Worm (Caenorhabditis elegans): ENCODE data around the gene srz-82.

srz-82 gene

DNA sequence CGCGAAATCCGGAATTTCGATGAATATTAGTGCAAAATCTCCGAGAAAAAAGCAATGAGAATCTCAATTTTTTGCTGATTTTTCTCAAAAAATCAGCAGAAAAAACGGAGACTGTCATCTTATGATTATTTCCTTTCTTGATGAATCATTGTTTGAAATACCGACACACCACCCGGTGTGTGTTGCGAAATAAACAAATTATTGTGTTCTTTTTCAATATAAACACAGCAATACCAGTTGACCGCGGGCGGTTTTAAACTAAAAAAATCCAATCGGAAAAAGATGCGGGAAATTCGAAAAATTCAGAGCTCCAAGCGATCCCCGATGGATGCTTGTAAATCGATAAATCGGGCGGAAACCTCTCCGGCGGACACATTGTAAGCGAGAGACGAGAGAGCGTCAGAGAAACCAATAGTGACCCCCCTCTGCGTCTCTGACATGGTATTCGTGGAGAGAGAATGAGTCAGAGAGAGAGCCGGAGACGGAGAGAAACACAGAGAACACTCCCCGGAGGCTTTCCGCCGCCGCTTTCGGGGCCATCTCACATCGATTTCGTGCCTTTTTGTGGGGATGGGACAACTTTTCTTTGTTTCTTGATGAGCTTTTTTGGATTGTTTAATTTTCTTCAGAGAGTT lies 32.8 kb downstream of the srz-82 start:
- TF ChIP-seq F37B4.10 (GFP tag; IDR thresholded peaks at IDR 0.05) (no peak), attf-5 (GFP tag; optimal IDR thresholded peaks at IDR 0.05) (peak; percentile 74), attf-6 (GFP tag; IDR thresholded peaks at IDR 0.05) (no peak), snpc-4 (GFP tag; optimal IDR thresholded peaks at IDR 0.05) (no peak), snpc-4 (tag; optimal IDR thresholded peaks at IDR 0.05) (peak in 1 of 4 experiments; percentile 15), mcd-1 (GFP tag; IDR thresholded peaks at IDR 0.05) (peak; percentile 46), lin-40 (tag; optimal IDR thresholded peaks at IDR 0.05) (peak; percentile 14), D2030.7 (GFP tag; IDR thresholded peaks at IDR 0.05) (no peak), pbrm-1 (GFP tag; IDR thresholded peaks at IDR 0.05) (no peak), K11D2.4 (GFP tag; IDR thresholded peaks at IDR 0.05) (0 out of 2 replicates have a peak, but pooled peaks have one; percentile 20), attf-3 (GFP tag; conservative IDR thresholded peaks at IDR 0.05) (no peak), T07F8.4 (tag; optimal IDR thresholded peaks at IDR 0.05) (no peak), efl-1 (GFP tag; optimal IDR thresholded peaks at IDR 0.05) (no peak), zfh-2 (GFP tag; conservative IDR thresholded peaks at IDR 0.05) (peak; percentile 96), F57C9.4 (tag; optimal IDR thresholded peaks at IDR 0.05) (no peak), B0336.3 (GFP tag; IDR thresholded peaks at IDR 0.05) (0 out of 2 replicates have a peak, but pooled peaks have one; percentile 34), madf-6 (GFP tag; IDR thresholded peaks at IDR 0.05) (peak; percentile 27; the same call in 1 of the 2 replicates), hmg-1.2 (GFP tag; IDR thresholded peaks at IDR 0.05) (peak; percentile 71), lag-1 (GFP tag; IDR thresholded peaks at IDR 0.05) (no peak), tbp1 (GFP tag; optimal IDR thresholded peaks at IDR 0.05) (peak; percentile 17), K12H6.12 (tag; optimal IDR thresholded peaks at IDR 0.05) (peak; percentile 21), cebp-1 (GFP tag; IDR thresholded peaks at IDR 0.05) (peak; percentile 86), cebp-1 (tag; optimal IDR thresholded peaks at IDR 0.05) (peak; percentile 96), let-607 (tag; optimal IDR thresholded peaks at IDR 0.05) (no peak), nhr-80 (tag; optimal IDR thresholded peaks at IDR 0.05) (peak; percentile 22)

DNA sequence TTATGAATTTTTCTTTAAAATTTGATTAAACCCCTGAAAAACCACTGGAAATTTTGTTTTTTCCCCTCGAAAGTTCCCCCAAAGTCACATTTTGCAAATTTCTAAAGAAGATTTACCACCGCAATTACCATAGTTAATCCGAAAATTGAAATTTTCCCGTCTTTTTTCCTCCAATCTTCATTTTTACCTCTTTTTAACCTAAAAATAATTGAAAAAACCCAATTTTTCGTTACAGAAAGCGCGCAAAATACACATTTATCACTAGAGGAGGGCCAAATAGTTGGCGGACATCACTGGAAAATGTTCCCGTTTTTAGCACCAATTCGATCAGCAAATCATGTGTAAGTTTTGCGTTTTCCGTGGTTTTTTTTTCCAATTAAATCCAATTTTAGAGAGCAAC lies 33.9 kb downstream of the srz-82 start, which contains the start of gene unc-33:
Gene unc-33, plus strand, starts transcription at position 301 of the 400 bp plus-strand sequence.
- no peak for TF ChIP-seq D2030.7 (GFP tag; IDR thresholded peaks at IDR 0.05)

DNA sequence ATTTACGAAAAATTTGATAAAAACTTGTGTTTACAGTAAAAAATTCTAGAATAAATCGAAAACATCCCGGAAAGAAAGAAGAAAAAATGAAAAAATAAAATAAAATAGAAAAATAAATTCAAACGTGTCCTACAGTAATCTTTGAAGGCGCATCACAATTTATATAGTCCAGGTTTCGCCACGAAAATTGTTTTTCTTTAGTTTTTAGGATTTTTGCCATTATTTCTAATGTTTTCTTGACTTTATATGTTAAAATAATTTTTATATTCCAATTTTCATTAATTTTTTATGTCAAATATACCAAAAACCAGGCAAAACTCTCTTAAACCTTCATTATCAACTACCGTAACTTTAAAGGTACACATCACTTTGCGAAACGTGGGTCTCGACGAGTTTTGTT lies 34.9 kb downstream of the srz-82 start:
- TF ChIP-seq F33H1.4 (GFP tag; IDR thresholded peaks at IDR 0.05) (peak; percentile 88), snpc-1.1 (tag; optimal IDR thresholded peaks at IDR 0.05; ENCODE audit: insufficient read depth) (peak; percentile 43), madf-8 (GFP tag; conservative IDR thresholded peaks at IDR 0.05) (peak; percentile 53; the same call in 1 of the 2 replicates), snpc-1.3 (tag; optimal IDR thresholded peaks at IDR 0.05; ENCODE audit: insufficient read depth) (peak; percentile 56), tbp1 (GFP tag; optimal IDR thresholded peaks at IDR 0.05) (no peak), madf-6 (GFP tag; IDR thresholded peaks at IDR 0.05) (peak; percentile 83), xnd-1 (tag; optimal IDR thresholded peaks at IDR 0.05) (peak; percentile 84), lin-54 (GFP tag; optimal IDR thresholded peaks at IDR 0.05) (peak; percentile 21), ceh-91 (GFP tag; IDR thresholded peaks at IDR 0.05) (0 out of 2 replicates have a peak, but pooled peaks have one; percentile 24), lsl-1 (GFP tag; optimal IDR thresholded peaks at IDR 0.05) (peak; percentile 96), ztf-22 (GFP tag; optimal IDR thresholded peaks at IDR 0.05) (no peak)

Data from whole organism, young adult.